Worm (Caenorhabditis elegans): ENCODE data around the gene kat-1.

kat-1 gene

DNA sequence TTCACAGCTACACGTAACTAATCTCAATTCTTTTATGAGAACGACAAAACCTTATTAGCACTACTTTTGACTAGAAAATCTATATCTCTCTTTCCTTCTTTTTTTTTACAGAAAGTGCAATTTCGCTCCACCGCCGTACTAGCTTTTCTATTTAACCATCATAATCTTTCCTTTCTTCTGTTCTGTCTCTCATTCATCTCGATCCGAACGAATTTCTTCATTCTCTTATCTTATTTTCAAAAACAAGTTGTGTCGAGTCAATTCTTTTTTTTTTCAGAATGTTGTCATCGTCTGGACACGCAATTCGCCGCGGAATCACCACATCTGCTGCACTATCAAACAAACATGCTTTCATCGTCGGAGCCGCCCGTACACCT lies at the start of gene kat-1:
Gene kat-1, plus strand, starts transcription at position 278 of the 377 bp plus-strand sequence.
- TF ChIP-seq W03F9.2 (tag; optimal IDR thresholded peaks at IDR 0.05) = no peak
- no peak for TF ChIP-seq him-1 (tag; optimal IDR thresholded peaks at IDR 0.05)
- TF ChIP-seq dao-5 (tag; optimal IDR thresholded peaks at IDR 0.05) = no peak

- no peak for TF ChIP-seq dao-5 (tag; optimal IDR thresholded peaks at IDR 0.05)
- TF ChIP-seq him-1 (tag; optimal IDR thresholded peaks at IDR 0.05) = no peak
- peak; percentile 28 for TF ChIP-seq W03F9.2 (tag; optimal IDR thresholded peaks at IDR 0.05)
These were observed 48.4 kb upstream of the kat-1 start, which contains the start of gene znf-598 for ce11 chrII:7024897-7025852. TSS of gene znf-598 (plus strand) at chrII:7025802.

DNA sequence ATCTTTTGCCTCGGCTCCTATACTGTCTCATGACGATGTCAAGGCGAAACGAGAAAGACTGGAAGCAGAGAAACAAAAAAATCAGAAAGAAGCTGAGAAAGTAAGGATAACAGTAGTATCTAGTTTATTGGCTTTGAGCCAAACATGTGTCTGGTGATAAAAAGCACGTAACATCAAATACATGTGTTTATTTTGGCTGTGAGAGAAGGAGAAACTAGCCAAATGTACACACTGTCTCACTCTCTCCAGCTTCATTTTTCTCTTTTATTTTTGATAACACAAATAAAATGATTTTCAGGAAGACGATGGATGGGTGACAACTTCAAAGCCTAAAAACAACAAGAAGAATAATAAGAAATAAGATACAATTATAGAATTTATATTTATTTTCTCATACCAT lies 44.1 kb upstream of the kat-1 start:
- no peak for TF ChIP-seq dao-5 (tag; optimal IDR thresholded peaks at IDR 0.05)
- no peak for TF ChIP-seq him-1 (tag; optimal IDR thresholded peaks at IDR 0.05)
- no peak for TF ChIP-seq W03F9.2 (tag; optimal IDR thresholded peaks at IDR 0.05)

ce11 chrII:7031137-7031697 lies 42.4 kb upstream of the kat-1 start:
- TF ChIP-seq dao-5 (tag; optimal IDR thresholded peaks at IDR 0.05) = no peak
- TF ChIP-seq him-1 (tag; optimal IDR thresholded peaks at IDR 0.05) = no peak
- TF ChIP-seq W03F9.2 (tag; optimal IDR thresholded peaks at IDR 0.05) = no peak

DNA sequence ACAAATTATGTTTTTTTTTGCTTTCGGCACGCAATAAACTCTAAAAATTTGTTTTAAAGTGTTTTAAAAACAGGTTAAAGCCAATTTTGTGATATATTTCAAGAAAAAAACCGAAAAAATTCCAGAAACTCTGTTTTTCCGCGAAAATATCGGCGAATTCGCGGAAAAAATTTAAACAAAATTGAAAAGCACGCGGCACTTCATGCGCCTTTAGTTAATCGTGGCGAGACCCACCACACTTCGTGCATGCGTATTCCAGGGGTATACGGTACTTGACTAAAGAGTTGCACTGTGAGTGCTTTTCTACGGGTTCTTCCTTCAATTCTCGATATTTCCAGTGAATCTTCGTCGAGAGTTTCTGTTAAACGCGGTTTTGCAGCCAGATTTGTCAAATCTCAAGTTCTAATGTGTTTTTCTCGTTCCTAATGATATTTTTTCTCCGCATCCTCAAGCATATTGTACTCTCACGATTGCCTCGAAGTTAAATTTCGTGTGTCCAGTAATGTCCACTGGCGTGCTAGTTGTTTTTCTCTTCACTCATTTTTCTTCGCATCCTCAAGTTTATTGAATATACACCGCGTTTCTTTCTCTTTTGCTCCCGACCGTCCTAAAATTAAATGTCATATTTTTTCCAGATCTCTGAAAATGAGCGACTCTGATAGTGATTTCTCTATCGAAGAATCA lies 35.8 kb upstream of the kat-1 start, which contains the start of gene cin-4:
Gene cin-4, plus strand, starts transcription at position 634 of the 684 bp plus-strand sequence.
- TF ChIP-seq W03F9.2 (tag; optimal IDR thresholded peaks at IDR 0.05) (no peak), him-1 (tag; optimal IDR thresholded peaks at IDR 0.05) (no peak), dao-5 (tag; optimal IDR thresholded peaks at IDR 0.05) (no peak)

DNA sequence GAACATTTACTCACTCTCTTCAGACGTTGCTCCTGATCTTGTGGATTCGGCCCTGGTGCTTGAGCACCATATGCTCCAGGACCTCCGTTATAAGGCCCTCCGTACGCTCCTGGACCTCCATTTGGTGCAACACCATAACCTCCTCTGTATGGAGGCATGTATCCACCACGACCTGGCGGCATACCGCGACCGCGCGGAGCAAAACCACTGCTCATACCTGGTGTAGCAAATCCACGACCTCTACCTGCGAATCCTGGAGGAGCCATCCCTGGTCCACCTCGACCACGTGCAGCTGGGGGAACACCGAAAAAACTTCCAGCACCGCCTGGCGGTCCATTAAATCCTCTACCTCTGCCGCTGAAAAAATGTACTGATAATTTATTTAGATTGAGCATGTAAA lies 24.1 kb upstream of the kat-1 start:
- TF ChIP-seq W03F9.2 (tag; optimal IDR thresholded peaks at IDR 0.05) = no peak
- TF ChIP-seq him-1 (tag; optimal IDR thresholded peaks at IDR 0.05) = no peak
- TF ChIP-seq dao-5 (tag; optimal IDR thresholded peaks at IDR 0.05) = no peak

DNA sequence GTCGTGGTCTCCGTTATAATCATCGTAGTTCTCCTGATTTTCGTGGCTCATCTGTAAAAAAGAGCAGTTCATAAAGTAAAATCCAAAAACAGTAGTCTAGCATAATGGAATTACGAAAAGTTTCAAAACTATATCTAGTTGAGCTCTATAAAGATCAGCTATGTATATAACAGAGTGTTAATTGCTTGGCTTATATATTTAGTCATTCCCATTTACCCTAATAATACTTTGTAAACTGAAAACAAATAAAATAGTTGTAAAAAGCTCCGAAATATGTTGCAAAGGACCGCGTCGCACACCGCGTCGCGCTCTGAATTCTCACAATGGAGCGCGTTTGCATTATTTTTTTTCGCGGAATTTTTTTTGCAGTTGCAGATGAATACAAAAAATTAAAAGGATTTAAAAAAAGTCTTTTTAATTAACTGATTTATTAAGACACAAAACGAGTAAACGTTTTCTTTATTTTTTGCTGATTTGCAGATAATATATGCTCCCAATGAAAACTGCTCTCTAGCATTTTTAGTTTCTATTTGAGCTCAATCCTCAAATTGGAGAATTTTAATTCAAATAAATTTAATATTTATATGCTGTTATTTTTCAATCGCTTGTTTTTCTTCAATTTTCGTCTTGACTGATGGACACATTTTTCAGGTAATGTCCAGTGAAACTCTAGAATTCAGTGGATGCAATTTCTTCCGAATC lies 23.4 kb upstream of the kat-1 start, which contains the start of the genes tcer-1 and ZK1127.5:
Gene tcer-1, minus strand, starts transcription at position 51 of the 702 bp plus-strand sequence.
Gene ZK1127.5, plus strand, starts transcription at position 652 of the 702 bp plus-strand sequence.
- TF ChIP-seq W03F9.2 (tag; optimal IDR thresholded peaks at IDR 0.05) (peak; percentile 74), dao-5 (tag; optimal IDR thresholded peaks at IDR 0.05) (no peak), him-1 (tag; optimal IDR thresholded peaks at IDR 0.05) (no peak)

DNA sequence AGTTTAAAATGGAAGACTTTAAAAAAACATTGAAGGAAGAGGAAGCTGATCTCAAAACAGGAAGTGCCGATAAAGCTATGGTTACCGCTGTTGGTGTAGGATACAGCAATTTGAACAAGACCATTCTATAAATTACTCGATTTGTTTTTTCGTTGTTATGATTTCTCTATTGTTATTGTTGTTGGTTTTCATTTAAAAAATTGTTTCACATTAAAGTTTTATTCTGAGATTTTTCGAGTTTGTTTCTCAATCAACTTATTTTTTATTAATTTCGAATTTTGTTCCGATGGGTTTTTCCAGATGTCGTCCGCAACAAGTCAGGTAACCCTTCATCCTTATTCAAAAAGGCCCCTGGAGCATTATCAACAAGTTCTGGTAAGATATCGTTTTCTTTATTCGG lies 21.8 kb upstream of the kat-1 start, which contains the start of gene ZK1127.12:
Gene ZK1127.12, plus strand, starts transcription at position 301 of the 400 bp plus-strand sequence.
- no peak for TF ChIP-seq W03F9.2 (tag; optimal IDR thresholded peaks at IDR 0.05)
- no peak for TF ChIP-seq him-1 (tag; optimal IDR thresholded peaks at IDR 0.05)
- TF ChIP-seq dao-5 (tag; optimal IDR thresholded peaks at IDR 0.05) = no peak

DNA sequence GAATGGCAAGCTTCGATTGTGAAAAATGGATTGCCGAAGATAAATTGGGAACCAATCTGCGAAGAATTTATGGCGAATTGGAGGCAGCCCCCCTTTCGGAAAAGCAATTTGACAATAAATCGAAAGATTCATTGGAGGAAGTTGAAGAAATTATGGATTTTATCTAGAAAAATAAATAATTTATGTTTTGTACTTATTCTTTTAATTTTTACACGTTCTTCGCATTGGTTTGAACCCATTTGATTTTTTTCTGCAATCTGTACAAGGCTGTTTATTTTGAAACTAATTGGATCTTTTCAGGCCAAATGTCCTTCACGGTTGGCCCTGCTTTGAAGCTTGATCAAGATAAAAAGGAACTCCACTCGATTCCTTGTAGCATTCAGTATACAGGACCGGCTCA lies 20.6 kb upstream of the kat-1 start, which contains the start of gene ZK1127.13:
Gene ZK1127.13, plus strand, starts transcription at position 301 of the 400 bp plus-strand sequence.
- TF ChIP-seq W03F9.2 (tag; optimal IDR thresholded peaks at IDR 0.05) = no peak
- no peak for TF ChIP-seq him-1 (tag; optimal IDR thresholded peaks at IDR 0.05)
- TF ChIP-seq dao-5 (tag; optimal IDR thresholded peaks at IDR 0.05) = no peak

DNA sequence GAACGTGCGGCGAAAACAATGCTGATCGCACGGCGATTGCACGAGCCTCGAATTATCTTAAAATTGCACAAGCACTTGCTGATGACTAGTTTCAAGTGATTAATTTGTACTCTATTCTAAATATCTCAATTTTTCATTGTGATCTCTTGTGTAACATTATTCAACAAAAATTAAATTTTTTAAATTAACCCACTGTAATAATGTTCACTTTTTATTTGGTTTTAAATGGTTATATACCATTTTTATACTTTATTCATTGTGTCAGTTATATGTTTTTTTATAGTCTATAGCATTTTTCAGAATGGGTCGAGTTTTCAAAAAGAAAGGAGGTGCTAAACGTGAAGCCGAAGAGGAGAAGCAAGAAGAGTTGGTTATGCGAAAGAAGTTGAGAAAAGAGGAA lies 20.0 kb upstream of the kat-1 start, which contains the start of gene ZK1127.4:
Gene ZK1127.4, plus strand, starts transcription at position 301 of the 400 bp plus-strand sequence.
- TF ChIP-seq W03F9.2 (tag; optimal IDR thresholded peaks at IDR 0.05) = no peak
- TF ChIP-seq him-1 (tag; optimal IDR thresholded peaks at IDR 0.05) = no peak
- no peak for TF ChIP-seq dao-5 (tag; optimal IDR thresholded peaks at IDR 0.05)

- TF ChIP-seq him-1 (tag; optimal IDR thresholded peaks at IDR 0.05) = no peak
- no peak for TF ChIP-seq W03F9.2 (tag; optimal IDR thresholded peaks at IDR 0.05)
- TF ChIP-seq dao-5 (tag; optimal IDR thresholded peaks at IDR 0.05) = no peak
These were observed 18.6 kb upstream of the kat-1 start, which contains the start of gene ZK1127.3 for ce11 chrII:7054987-7055386. TSS of gene ZK1127.3 (plus strand) at chrII:7055287.

DNA sequence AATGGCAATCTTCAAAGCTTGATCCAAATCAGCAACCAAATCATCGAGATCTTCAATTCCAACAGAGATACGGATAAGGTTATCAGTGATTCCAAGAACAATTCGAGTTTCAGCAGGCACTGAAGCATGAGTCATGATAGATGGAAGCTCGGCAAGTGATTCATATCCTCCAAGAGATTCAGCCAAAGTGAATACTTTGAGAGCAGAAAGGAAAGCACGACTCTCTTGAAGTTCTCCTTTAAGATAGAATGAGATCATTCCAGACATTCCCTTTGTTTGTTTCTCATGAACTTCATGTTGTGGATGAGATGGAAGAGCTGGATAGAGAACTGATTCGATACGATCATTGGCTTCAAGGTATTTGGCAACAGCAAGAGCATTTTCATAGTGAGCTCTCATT lies 17.3 kb upstream of the kat-1 start:
- TF ChIP-seq W03F9.2 (tag; optimal IDR thresholded peaks at IDR 0.05) (no peak), him-1 (tag; optimal IDR thresholded peaks at IDR 0.05) (no peak), dao-5 (tag; optimal IDR thresholded peaks at IDR 0.05) (no peak)

DNA sequence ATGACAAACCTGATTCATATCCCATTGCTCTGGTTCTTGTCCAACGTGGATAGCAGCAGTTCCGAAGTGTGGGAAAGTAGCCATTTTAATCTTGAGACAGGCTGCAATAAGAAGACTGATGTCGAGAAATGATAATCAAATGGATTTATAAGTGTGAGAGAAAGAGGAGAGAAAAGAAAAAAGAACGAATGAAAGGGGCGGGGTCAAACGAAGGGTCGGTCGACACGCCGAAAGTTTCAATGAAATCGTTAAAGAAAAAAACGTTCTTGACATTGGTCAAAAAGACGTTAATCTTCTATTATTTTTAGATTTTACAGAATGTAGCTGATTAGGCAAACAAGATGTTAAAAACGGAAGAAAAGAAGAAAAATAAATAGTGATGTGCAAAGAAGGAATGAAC lies 15.8 kb upstream of the kat-1 start, which contains the start of gene cth-2:
Gene cth-2, minus strand, starts transcription at position 101 of the 400 bp plus-strand sequence.
- TF ChIP-seq dao-5 (tag; optimal IDR thresholded peaks at IDR 0.05) (no peak), him-1 (tag; optimal IDR thresholded peaks at IDR 0.05) (no peak), W03F9.2 (tag; optimal IDR thresholded peaks at IDR 0.05) (no peak)
